Worm (Caenorhabditis elegans) whole organism, late embryonic: ENCODE data around the gene ccar-1.

Experiments used
- C38D4.7 ChIP-seq: fragments of 200-800 bp; sonication (Bioruptor generic); optimal IDR thresholded peaks from 2 replicates; lab custom pipeline; 2018; ENCODE audit warnings: mild to moderate bottlenecking, missing genetic modification characterization, moderate library complexity, missing compliant biosample characterization
- K02D7.2 ChIP-seq: sonication (generic microtip); optimal IDR thresholded peaks from 2 replicates; lab custom pipeline; 2017; ENCODE audit warnings: mild to moderate bottlenecking, missing genetic modification characterization, missing compliant biosample characterization
- T23F11.4 ChIP-seq: fragments of 200-800 bp; sonication (Bioruptor generic); optimal IDR thresholded peaks from 2 replicates; lab custom pipeline; 2018; ENCODE audit warnings: mild to moderate bottlenecking, missing genetic modification characterization, missing compliant biosample characterization
- Y22D7AL.16 ChIP-seq: sonication (generic microtip); optimal IDR thresholded peaks from 2 replicates; lab custom pipeline; 2016; ENCODE audit warnings: missing genetic modification characterization, missing compliant biosample characterization
- ceh-14 ChIP-seq: sonication (generic microtip); optimal IDR thresholded peaks from 2 replicates; lab custom pipeline; 2016; ENCODE audit warnings: missing genotype, missing genetic modification characterization, missing compliant biosample characterization
- ceh-18 ChIP-seq: sonication (generic microtip); optimal IDR thresholded peaks from 2 replicates; lab custom pipeline; 2016; ENCODE audit warnings: missing genetic modification characterization, missing compliant biosample characterization
- ceh-2 ChIP-seq: sonication (generic microtip); optimal IDR thresholded peaks from 2 replicates; lab custom pipeline; 2016; ENCODE audit warnings: missing genotype, missing genetic modification characterization, missing compliant biosample characterization
- ceh-30 ChIP-seq: fragments of 150-350 bp; optimal IDR thresholded peaks from 2 replicates; lab custom pipeline; 2014; ENCODE audit warnings: missing biosample characterization, missing genetic modification characterization
- ceh-34 ChIP-seq: sonication (generic microtip); optimal IDR thresholded peaks from 2 replicates; lab custom pipeline; 2016; ENCODE audit warnings: mild to moderate bottlenecking, missing genetic modification characterization, missing compliant biosample characterization
- ceh-45 ChIP-seq: fragments of 200-800 bp; sonication (Bioruptor generic); IDR thresholded peaks from 2 replicates; pipeline ENCODE4 v1.3.6; 2022; ENCODE audit warnings: missing genetic modification reagents, missing genetic modification characterization, missing compliant biosample characterization
- ceh-48 ChIP-seq: sonication (generic microtip); optimal IDR thresholded peaks from 2 replicates; lab custom pipeline; 2016; ENCODE audit warnings: missing genetic modification characterization, inconsistent platforms, missing compliant biosample characterization
- ceh-6 ChIP-seq: fragments of 200-800 bp; sonication (Bioruptor generic); optimal IDR thresholded peaks from 2 replicates; lab custom pipeline; 2018; ENCODE audit warnings: mild to moderate bottlenecking, missing genetic modification characterization, missing compliant biosample characterization
- che-1 ChIP-seq: sonication (generic microtip); optimal IDR thresholded peaks from 2 replicates; lab custom pipeline; 2016; ENCODE audit warnings: mild to moderate bottlenecking, missing genetic modification characterization, missing compliant biosample characterization
- dmd-4 ChIP-seq: sonication (generic microtip); optimal IDR thresholded peaks from 2 replicates; lab custom pipeline; 2016; ENCODE audit warnings: borderline replicate concordance, missing genetic modification characterization, missing compliant biosample characterization
- dve-1 ChIP-seq: sonication (generic microtip); optimal IDR thresholded peaks from 2 replicates; lab custom pipeline; 2017; ENCODE audit warnings: antibody characterized with exemption, mild to moderate bottlenecking, missing genetic modification characterization, missing compliant biosample characterization
- elt-2 ChIP-seq: sonication (generic microtip); optimal IDR thresholded peaks from 2 replicates; lab custom pipeline; 2016; ENCODE audit warnings: missing genetic modification reagents, missing genetic modification characterization, missing compliant biosample characterization
- eyg-1 ChIP-seq: sonication (generic microtip); optimal IDR thresholded peaks from 2 replicates; lab custom pipeline; 2016; ENCODE audit warnings: missing genotype, missing genetic modification characterization, missing compliant biosample characterization
- fkh-10 ChIP-seq: fragments of 150-350 bp; optimal IDR thresholded peaks from 2 replicates; lab custom pipeline; 2014; ENCODE audit warnings: missing biosample characterization, missing genetic modification reagents, missing genetic modification characterization
- gmeb-2 ChIP-seq: sonication (generic microtip); optimal IDR thresholded peaks from 2 replicates; lab custom pipeline; 2016; ENCODE audit warnings: missing genetic modification characterization, inconsistent platforms, missing compliant biosample characterization
- hlh-30 ChIP-seq: sonication (generic microtip); optimal IDR thresholded peaks from 2 replicates; lab custom pipeline; 2017; ENCODE audit warnings: antibody characterized with exemption, missing genetic modification characterization, missing compliant biosample characterization; ENCODE audit not compliant: insufficient read depth
- hlh-8 ChIP-seq: sonication (generic microtip); optimal IDR thresholded peaks from 2 replicates; lab custom pipeline; 2016; ENCODE audit warnings: missing genotype, missing genetic modification characterization, missing compliant biosample characterization
- lim-6 ChIP-seq: sonication (generic microtip); optimal IDR thresholded peaks from 2 replicates; lab custom pipeline; 2016; ENCODE audit warnings: missing genetic modification characterization, missing compliant biosample characterization
- mec-3 ChIP-seq: sonication (generic microtip); optimal IDR thresholded peaks from 2 replicates; lab custom pipeline; 2016; ENCODE audit warnings: borderline replicate concordance, missing genetic modification characterization, missing compliant biosample characterization
- nfya-1 ChIP-seq: sonication (generic microtip); optimal IDR thresholded peaks from 2 replicates; lab custom pipeline; 2017; ENCODE audit warnings: missing genetic modification characterization, mild to moderate bottlenecking, missing compliant biosample characterization, antibody characterized with exemption, moderate library complexity
- pax-1 ChIP-seq: fragments of 150-350 bp; optimal IDR thresholded peaks from 2 replicates; lab custom pipeline; 2014; ENCODE audit warnings: missing biosample characterization, missing genetic modification characterization
- pha-2 ChIP-seq: sonication (generic microtip); optimal IDR thresholded peaks from 2 replicates; lab custom pipeline; 2017; ENCODE audit warnings: mild to moderate bottlenecking, missing genetic modification characterization, missing compliant biosample characterization
- pha-4 ChIP-seq: fragments of 150-350 bp; optimal IDR thresholded peaks from 2 replicates; lab custom pipeline; 2018; ENCODE audit warnings: missing biosample characterization, missing genetic modification reagents, missing genetic modification characterization
- pqm-1 ChIP-seq: sonication (generic microtip); optimal IDR thresholded peaks from 2 replicates; lab custom pipeline; 2016; ENCODE audit warnings: missing genetic modification characterization, missing compliant biosample characterization
- sox-2 ChIP-seq: fragments of 200-800 bp; sonication (Bioruptor generic); IDR thresholded peaks from 2 replicates; pipeline ENCODE4 v1.3.6; 2022; ENCODE audit warnings: missing genetic modification reagents, missing genetic modification characterization, missing compliant biosample characterization
- tbx-2 ChIP-seq: sonication (generic microtip); optimal IDR thresholded peaks from 2 replicates; lab custom pipeline; 2016; ENCODE audit warnings: missing genetic modification characterization, missing compliant biosample characterization
- tbx-7 ChIP-seq: sonication (generic microtip); optimal IDR thresholded peaks from 2 replicates; lab custom pipeline; 2016; ENCODE audit warnings: missing genotype, missing genetic modification characterization, missing compliant biosample characterization
- ttx-3 ChIP-seq: sonication (generic microtip); optimal IDR thresholded peaks from 2 replicates; lab custom pipeline; 2016; ENCODE audit warnings: missing genetic modification reagents, missing genetic modification characterization, missing compliant biosample characterization
- unc-3 ChIP-seq, 2 experiments: fragments of 200-800 bp in 1 of 2; sonication (Bioruptor generic) in 1 of 2; sonication (generic microtip) in 1 of 2; conservative IDR thresholded peaks in 1 of 2; optimal IDR thresholded peaks in 1 of 2; 2 replicates each; pipeline versions ENCODE4 v1.3.6 to Lab custom; 2016 to 2022; ENCODE audit warnings: missing compliant biosample characterization in 2 of 2, missing genetic modification characterization in 2 of 2, missing genetic modification reagents in 1 of 2
- unc-42 ChIP-seq: sonication (generic microtip); optimal IDR thresholded peaks from 2 replicates; lab custom pipeline; 2016; ENCODE audit warnings: missing genotype, missing genetic modification characterization, missing compliant biosample characterization
- unc-55 ChIP-seq: sonication (generic microtip); optimal IDR thresholded peaks from 2 replicates; lab custom pipeline; 2017; ENCODE audit warnings: missing biosample characterization, missing genetic modification reagents, missing genetic modification characterization
- unc-86 ChIP-seq: sonication (generic microtip); optimal IDR thresholded peaks from 2 replicates; lab custom pipeline; 2016; ENCODE audit warnings: missing genetic modification characterization, missing compliant biosample characterization
- zip-5 ChIP-seq: sonication (generic microtip); optimal IDR thresholded peaks from 2 replicates; lab custom pipeline; 2016; ENCODE audit warnings: missing genetic modification characterization, missing compliant biosample characterization
- ztf-16 ChIP-seq: sonication (generic microtip); optimal IDR thresholded peaks from 2 replicates; lab custom pipeline; 2017; ENCODE audit warnings: missing genetic modification characterization, missing compliant biosample characterization

ccar-1 gene

DNA sequence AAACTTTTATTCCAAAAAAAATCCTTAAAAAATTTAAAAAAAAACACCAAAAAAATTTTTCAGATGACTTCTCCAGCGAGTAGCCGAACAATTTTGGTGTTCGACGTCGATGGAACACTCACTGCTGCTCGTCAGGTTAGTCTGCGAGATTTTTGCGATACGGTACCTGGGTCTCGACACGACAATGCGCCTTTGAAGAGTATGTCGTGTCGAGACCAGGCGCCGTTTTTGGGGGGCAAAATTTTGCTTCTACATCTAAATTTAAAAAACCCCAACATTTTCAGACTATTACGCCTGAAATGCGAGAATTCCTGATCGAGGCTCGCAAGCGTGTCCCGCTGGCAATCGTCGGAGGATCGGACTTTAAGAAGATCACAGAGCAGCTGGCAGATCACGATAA, 12.2 kb downstream of the ccar-1 start, which contains the start of gene F52B11.2:
Gene F52B11.2, plus strand, starts transcription at position 64 of the 400 bp plus-strand sequence.
- TF ChIP-seq ceh-30 (tag; lab: Kevin White, UChicago) (no peak), unc-42 (tag; lab: Kevin White, UChicago) (no peak), ceh-48 (no peak), unc-86 (no peak), T23F11.4 (GFP tag; lab: Kevin White, UChicago) (no peak), ceh-18 (tag; lab: Kevin White, UChicago) (no peak)

DNA sequence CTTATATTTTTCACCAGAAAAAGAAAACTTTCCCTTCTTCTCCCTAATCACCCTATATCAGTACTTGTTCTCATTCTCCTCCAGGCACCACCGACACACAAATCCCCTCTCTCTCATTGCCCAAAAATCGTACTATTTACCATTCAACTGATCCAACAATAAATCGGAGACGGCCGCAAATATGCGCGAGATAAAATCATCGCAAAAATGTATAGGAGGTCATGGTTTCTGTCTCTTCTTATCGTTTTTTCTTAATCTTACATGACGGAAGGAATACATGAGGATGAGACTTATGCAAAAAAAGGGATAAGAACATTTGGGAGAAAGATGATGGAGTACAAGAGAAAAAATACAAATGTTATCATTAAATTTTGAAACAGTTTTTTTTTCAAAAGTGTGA, 15.0 kb downstream of the ccar-1 start:
- TF ChIP-seq gmeb-2, result no peak
- no peak for TF ChIP-seq pha-2 (tag; lab: Kevin White, UChicago)
- no peak for TF ChIP-seq eyg-1 (tag; lab: Kevin White, UChicago)
- no peak for TF ChIP-seq unc-86
- TF ChIP-seq ceh-6 (GFP tag; lab: Kevin White, UChicago), result no peak
- TF ChIP-seq Y22D7AL.16 (tag; lab: Kevin White, UChicago), result no peak
- TF ChIP-seq sox-2, result no peak
- TF ChIP-seq fkh-10, result no peak
- TF ChIP-seq ceh-30 (tag; lab: Kevin White, UChicago), result no peak
- no peak for TF ChIP-seq ceh-34 (tag; lab: Kevin White, UChicago)
- TF ChIP-seq pha-4 (tag; lab: Kevin White, UChicago), result no peak
- TF ChIP-seq pax-1, result no peak

ce11 chrIV:14089749-14090148, 18.4 kb downstream of the ccar-1 start:
- TF ChIP-seq mec-3 (tag; lab: Kevin White, UChicago) (no peak), K02D7.2 (tag; lab: Kevin White, UChicago) (no peak), ztf-16 (tag; lab: Kevin White, UChicago) (no peak), zip-5 (tag; lab: Kevin White, UChicago) (no peak), pqm-1 (tag; lab: Kevin White, UChicago) (no peak), pax-1 (no peak), ceh-34 (tag; lab: Kevin White, UChicago) (no peak), elt-2 (tag; lab: Kevin White, UChicago) (no peak), hlh-30 (tag; lab: Kevin White, UChicago) (no peak), dmd-4 (tag; lab: Kevin White, UChicago) (no peak), lim-6 (tag; lab: Kevin White, UChicago) (no peak), ceh-14 (no peak), ttx-3 (tag; lab: Kevin White, UChicago) (no peak), ceh-45 (no peak), tbx-7 (tag; lab: Kevin White, UChicago) (no peak), C38D4.7 (GFP tag; lab: Kevin White, UChicago) (no peak), ceh-2 (no peak), hlh-8 (no peak), nfya-1 (tag; lab: Kevin White, UChicago) (no peak)
- TF ChIP-seq, all 69 proteins: peak for 0

DNA sequence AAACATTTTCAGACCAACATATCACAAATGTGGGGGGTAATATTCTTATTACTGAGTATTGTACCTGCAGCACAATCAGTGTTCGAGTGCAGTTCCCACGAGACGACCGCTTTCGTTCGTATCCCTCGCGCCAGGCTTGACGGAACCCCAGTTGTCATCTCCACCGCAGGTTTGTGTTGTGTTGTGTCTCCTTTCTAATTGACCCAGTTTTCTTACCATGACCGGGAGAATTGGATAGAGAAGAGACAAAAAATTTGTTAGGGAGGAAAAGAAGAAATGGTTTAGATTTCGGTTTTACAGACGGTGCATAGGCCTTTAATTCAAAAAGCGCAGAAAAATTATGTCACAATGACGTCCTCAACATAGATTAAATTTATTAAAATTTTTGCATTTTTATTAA, 19.9 kb downstream of the ccar-1 start, which contains the start of gene noah-2:
Gene noah-2, plus strand, starts transcription at position 13 of the 400 bp plus-strand sequence.
- no peak for TF ChIP-seq ceh-30 (tag; lab: Kevin White, UChicago)
- TF ChIP-seq fkh-10, result no peak
- no peak for TF ChIP-seq ceh-18 (tag; lab: Kevin White, UChicago)
- TF ChIP-seq tbx-2 (tag; lab: Kevin White, UChicago), result no peak
- TF ChIP-seq ceh-45, result no peak
- TF ChIP-seq unc-3 (GFP tag; conservative IDR thresholded peaks at IDR 0.05; lab: Robert Waterston, UW), result no peak
- TF ChIP-seq unc-3 (tag; optimal IDR thresholded peaks at IDR 0.05; lab: Kevin White, UChicago), result no peak
- TF ChIP-seq che-1 (tag; lab: Kevin White, UChicago), result no peak
- no peak for TF ChIP-seq unc-55 (GFP tag; lab: Kevin White, UChicago)
- TF ChIP-seq ttx-3 (tag; lab: Kevin White, UChicago), result no peak
- TF ChIP-seq dve-1 (tag; lab: Kevin White, UChicago), result no peak
